Fruit fly (Drosophila melanogaster) whole organism, embryonic: ENCODE results near the gene mRpL4.

Source experiments
- Adf1 ChIP-seq: fragments of 200-800 bp; sonication (Bioruptor generic); IDR thresholded peaks from 2 replicates; pipeline ENCODE4 v1.3.6; 2022; ENCODE audit warnings: missing biosample characterization, missing genetic modification characterization
- Asciz ChIP-seq: fragments of 200-800 bp; sonication (Bioruptor generic); optimal IDR thresholded peaks from 2 replicates; lab custom pipeline; 2017; ENCODE audit warnings: missing biosample characterization, mild to moderate bottlenecking, missing genetic modification characterization, missing genetic modification reagents
- B-H2 ChIP-seq: fragments of 200-800 bp; sonication (Bioruptor generic); optimal IDR thresholded peaks from 2 replicates; lab custom pipeline; 2018; ENCODE audit warnings: missing biosample characterization, mild to moderate bottlenecking, missing genetic modification characterization
- CG10209 ChIP-seq: fragments of 200-800 bp; sonication (Bioruptor generic); optimal IDR thresholded peaks from 3 replicates; lab custom pipeline; 2017; ENCODE audit warnings: missing biosample characterization, mild to moderate bottlenecking, missing genetic modification characterization, missing genetic modification reagents
- CG10321 ChIP-seq: fragments of 200-800 bp; sonication (Bioruptor generic); IDR thresholded peaks from 2 replicates; pipeline ENCODE4 v1.3.6; 2022; ENCODE audit warnings: missing biosample characterization, missing genetic modification characterization
- CG10654 ChIP-seq: fragments of 200-800 bp; sonication (Bioruptor generic); optimal IDR thresholded peaks from 2 replicates; lab custom pipeline; 2016; ENCODE audit warnings: missing biosample characterization, missing genetic modification characterization
- CG10959 ChIP-seq: fragments of 200-800 bp; sonication (Bioruptor generic); IDR thresholded peaks from 2 replicates; pipeline ENCODE4 v1.3.6; 2022; ENCODE audit warnings: missing biosample characterization, missing genetic modification characterization
- CG11247 ChIP-seq: fragments of 200-800 bp; sonication (Bioruptor generic); IDR thresholded peaks from 2 replicates; pipeline ENCODE4 v1.3.6; 2022; ENCODE audit warnings: missing biosample characterization, missing genetic modification characterization
- CG12942 ChIP-seq: fragments of 200-800 bp; sonication (Bioruptor generic); optimal IDR thresholded peaks from 3 replicates; lab custom pipeline; 2016; ENCODE audit warnings: missing biosample characterization, missing genetic modification characterization
- CG13123 ChIP-seq: fragments of 200-800 bp; sonication (Bioruptor generic); optimal IDR thresholded peaks from 2 replicates; lab custom pipeline; 2016; ENCODE audit warnings: missing biosample characterization, missing genetic modification characterization
- CG16813 ChIP-seq: fragments of 200-800 bp; sonication (Bioruptor generic); IDR thresholded peaks from 3 replicates; pipeline ENCODE4 v1.3.6; 2022; ENCODE audit warnings: missing biosample characterization, missing genetic modification characterization; ENCODE audit not compliant: partially characterized antibody
- CG17612 ChIP-seq: fragments of 200-800 bp; sonication (Bioruptor generic); IDR thresholded peaks from 2 replicates; pipeline ENCODE4 v1.3.6; 2022; ENCODE audit warnings: missing biosample characterization, missing genetic modification characterization
- CG17802 ChIP-seq: fragments of 200-800 bp; sonication (Bioruptor generic); optimal IDR thresholded peaks from 2 replicates; lab custom pipeline; 2018; ENCODE audit warnings: missing biosample characterization, mild to moderate bottlenecking, missing genetic modification characterization, moderate library complexity
- CG18764 ChIP-seq: fragments of 200-800 bp; sonication (Bioruptor generic); optimal IDR thresholded peaks from 3 replicates; lab custom pipeline; 2016; ENCODE audit warnings: missing biosample characterization, missing genetic modification characterization
- CG42726 ChIP-seq: fragments of 200-800 bp; sonication (Bioruptor generic); IDR thresholded peaks from 2 replicates; pipeline ENCODE4 v1.3.6; 2022; ENCODE audit warnings: missing biosample characterization, missing genetic modification characterization; ENCODE audit not compliant: partially characterized antibody
- CG7372 ChIP-seq: fragments of 200-800 bp; sonication (Bioruptor generic); IDR thresholded peaks from 2 replicates; pipeline ENCODE4 v1.3.6; 2022; ENCODE audit warnings: missing biosample characterization, missing genetic modification characterization
- CG9932 ChIP-seq: fragments of 200-800 bp; sonication (Bioruptor generic); IDR thresholded peaks from 2 replicates; pipeline ENCODE4 v1.3.6; 2022; ENCODE audit warnings: missing biosample characterization, missing genetic modification characterization
- CHES-1-like ChIP-seq: fragments of 200-800 bp; sonication (Bioruptor generic); optimal IDR thresholded peaks from 2 replicates; lab custom pipeline; 2016; ENCODE audit warnings: missing biosample characterization, missing genetic modification characterization
- E2f1 ChIP-seq: fragments of 200-800 bp; sonication (Bioruptor generic); IDR thresholded peaks from 2 replicates; pipeline ENCODE4 v1.3.6; 2022; ENCODE audit warnings: missing biosample characterization, missing genetic modification characterization
- Ets65A ChIP-seq: fragments of 200-800 bp; sonication (Bioruptor generic); peaks from one replicate; lab custom pipeline; 2016; ENCODE audit warnings: missing biosample characterization, missing genetic modification characterization
- Fer1 ChIP-seq: fragments of 200-800 bp; sonication (Bioruptor generic); optimal IDR thresholded peaks from 2 replicates; lab custom pipeline; 2017; ENCODE audit warnings: missing biosample characterization, mild to moderate bottlenecking, missing genetic modification characterization
- Hey ChIP-seq: fragments of 200-800 bp; sonication (Bioruptor generic); optimal IDR thresholded peaks from 3 replicates; lab custom pipeline; 2018; ENCODE audit warnings: missing biosample characterization, mild to moderate bottlenecking, missing genetic modification characterization
- Hr78 ChIP-seq, 2 experiments: fragments of 200-800 bp in 1 of 2; fragments of >200 bp in 1 of 2; sonication (Bioruptor generic) in 1 of 2; optimal IDR thresholded peaks; 2 replicates each; lab custom pipeline; 2017 to 2019; ENCODE audit warnings: missing biosample characterization in 2 of 2, missing genetic modification characterization in 2 of 2, mild to moderate bottlenecking in 1 of 2, moderate library complexity in 1 of 2
- Jarid2 ChIP-seq: fragments of 200-800 bp; sonication (Bioruptor generic); optimal IDR thresholded peaks from 3 replicates; lab custom pipeline; 2017; ENCODE audit warnings: mild to moderate bottlenecking, missing biosample characterization, missing genetic modification reagents, missing genetic modification characterization
- Kr ChIP-seq: fragments of 200-800 bp; sonication (Bioruptor generic); optimal IDR thresholded peaks from 2 replicates; lab custom pipeline; 2017; ENCODE audit warnings: missing biosample characterization, mild to moderate bottlenecking, missing genetic modification characterization
- Lhr ChIP-seq: fragments of 200-800 bp; sonication (Bioruptor generic); optimal IDR thresholded peaks from 3 replicates; lab custom pipeline; 2017; ENCODE audit warnings: mild to moderate bottlenecking, missing biosample characterization, missing genetic modification reagents, missing genetic modification characterization
- MESR4 ChIP-seq: fragments of 200-800 bp; sonication (Bioruptor generic); optimal IDR thresholded peaks from 2 replicates; lab custom pipeline; 2018; ENCODE audit warnings: missing biosample characterization, mild to moderate bottlenecking, missing genetic modification characterization, moderate library complexity
- Oli ChIP-seq: fragments of 200-800 bp; sonication (Bioruptor generic); optimal IDR thresholded peaks from 2 replicates; lab custom pipeline; 2018; ENCODE audit warnings: missing biosample characterization, mild to moderate bottlenecking, missing genetic modification characterization, moderate library complexity
- Pdp1 ChIP-seq, 2 experiments: fragments of 200-800 bp; sonication (Bioruptor generic); optimal IDR thresholded peaks; 3 replicates each; lab custom pipeline; 2016; ENCODE audit warnings: missing biosample characterization in 2 of 2, missing genetic modification characterization in 2 of 2, mild to moderate bottlenecking in 1 of 2, moderate library complexity in 1 of 2
- Ssrp ChIP-seq: fragments of 200-800 bp; sonication (Bioruptor generic); optimal IDR thresholded peaks from 2 replicates; lab custom pipeline; 2018; ENCODE audit warnings: missing biosample characterization, mild to moderate bottlenecking, missing genetic modification characterization, moderate library complexity
- YL-1 ChIP-seq: fragments of 200-800 bp; sonication (Bioruptor generic); optimal IDR thresholded peaks from 3 replicates; lab custom pipeline; 2017; ENCODE audit warnings: missing biosample characterization, mild to moderate bottlenecking, missing genetic modification characterization
- abd-A ChIP-seq: fragments of 200-800 bp; sonication (Bioruptor generic); optimal IDR thresholded peaks from 3 replicates; lab custom pipeline; 2019; ENCODE audit warnings: missing biosample characterization, mild to moderate bottlenecking, missing genetic modification characterization, moderate library complexity
- ap ChIP-seq: fragments of 200-800 bp; sonication (Bioruptor generic); IDR thresholded peaks from 2 replicates; pipeline ENCODE4 v1.3.6; 2022; ENCODE audit warnings: missing biosample characterization, missing genetic modification characterization
- ash1 ChIP-seq: fragments of 200-800 bp; sonication (Bioruptor generic); optimal IDR thresholded peaks from 2 replicates; lab custom pipeline; 2018; ENCODE audit warnings: missing biosample characterization, mild to moderate bottlenecking, missing genetic modification characterization
- btn ChIP-seq: fragments of 200-800 bp; sonication (Bioruptor generic); optimal IDR thresholded peaks from 2 replicates; lab custom pipeline; 2016; ENCODE audit warnings: missing biosample characterization, missing genetic modification characterization
- cg ChIP-seq: fragments of 200-800 bp; sonication (Bioruptor generic); optimal IDR thresholded peaks from 3 replicates; lab custom pipeline; 2019; ENCODE audit warnings: missing biosample characterization, mild to moderate bottlenecking, missing genetic modification characterization, moderate library complexity
- crol ChIP-seq: fragments of 200-800 bp; sonication (Bioruptor generic); IDR thresholded peaks from 2 replicates; pipeline ENCODE4 v1.3.6; 2022; ENCODE audit warnings: missing biosample characterization, missing genetic modification characterization
- emc ChIP-seq: fragments of 200-800 bp; sonication (Bioruptor generic); optimal IDR thresholded peaks from 2 replicates; lab custom pipeline; 2016; ENCODE audit warnings: missing biosample characterization, missing genetic modification characterization
- ems ChIP-seq: fragments of 200-800 bp; sonication (Bioruptor generic); optimal IDR thresholded peaks from 3 replicates; lab custom pipeline; 2016; ENCODE audit warnings: missing biosample characterization, missing genetic modification characterization
- fd96Cb ChIP-seq: fragments of 200-800 bp; sonication (Bioruptor generic); optimal IDR thresholded peaks from 2 replicates; lab custom pipeline; 2018; ENCODE audit warnings: missing biosample characterization, mild to moderate bottlenecking, missing genetic modification characterization, moderate library complexity
- gcm2 ChIP-seq: fragments of 200-800 bp; sonication (Bioruptor generic); optimal IDR thresholded peaks from 2 replicates; lab custom pipeline; 2016; ENCODE audit warnings: missing biosample characterization, missing genetic modification characterization
- gem ChIP-seq: fragments of 200-800 bp; sonication (Bioruptor generic); optimal IDR thresholded peaks from 2 replicates; lab custom pipeline; 2019; ENCODE audit warnings: missing biosample characterization, mild to moderate bottlenecking, missing genetic modification characterization, moderate library complexity
- lov ChIP-seq, 2 experiments: fragments of 200-800 bp in 1 of 2; fragments of >200 bp in 1 of 2; sonication (Bioruptor generic) in 1 of 2; IDR thresholded peaks in 1 of 2; optimal IDR thresholded peaks in 1 of 2; 2 replicates in 1 of 2; 3 replicates in 1 of 2; pipeline versions ENCODE4 v1.3.6 to Lab custom; 2017 to 2022; ENCODE audit warnings: missing biosample characterization in 1 of 2, missing genetic modification characterization in 1 of 2
- mld ChIP-seq: fragments of 200-800 bp; sonication (Bioruptor generic); IDR thresholded peaks from 3 replicates; pipeline ENCODE4 v1.3.6; 2022; ENCODE audit warnings: missing biosample characterization, missing genetic modification characterization; ENCODE audit not compliant: partially characterized antibody
- p53 ChIP-seq: fragments of 200-800 bp; sonication (Bioruptor generic); optimal IDR thresholded peaks from 2 replicates; lab custom pipeline; 2016; ENCODE audit warnings: missing biosample characterization, missing genetic modification characterization
- pb ChIP-seq: fragments of 200-800 bp; sonication (Bioruptor generic); optimal IDR thresholded peaks from 3 replicates; lab custom pipeline; 2016; ENCODE audit warnings: missing biosample characterization, missing genetic modification characterization
- sens ChIP-seq: fragments of 200-800 bp; sonication (Bioruptor generic); peaks from one replicate; lab custom pipeline; 2016; ENCODE audit warnings: missing biosample characterization, missing genetic modification characterization
- sens-2 ChIP-seq: fragments of 200-800 bp; sonication (Bioruptor generic); IDR thresholded peaks from 2 replicates; pipeline ENCODE4 v1.3.6; 2022; ENCODE audit warnings: missing biosample characterization, missing genetic modification characterization
- sima ChIP-seq: fragments of 200-800 bp; sonication (Bioruptor generic); optimal IDR thresholded peaks from 2 replicates; lab custom pipeline; 2016; ENCODE audit warnings: missing biosample characterization, missing genetic modification characterization

mRpL4 gene

dm6 chr2L:16286360-16287005 is 42.4 kb downstream of the mRpL4 start (continued):
- TF ChIP-seq sens-2 (GFP tag; lab: Robert Waterston, UW) (no peak), CG10321 (GFP tag; lab: Robert Waterston, UW) (no peak), pb (GFP tag; lab: Kevin White, UChicago) (peak; percentile 83), CG7372 (GFP tag; lab: Robert Waterston, UW) (no peak), CG9932 (no peak), Oli (tag; lab: Kevin White, UChicago) (peak; percentile 89), Pdp1 (GFP tag; optimal IDR thresholded peaks at IDR 0.05; lab: Kevin White, UChicago) (peak in 1 of 2 experiments; percentile 69), CG10654 (peak; percentile 75), Asciz (GFP tag; lab: Kevin White, UChicago) (peak; percentile 80), lov (optimal IDR thresholded peaks at IDR 0.05; lab: Kevin White, UChicago) (no peak), lov (GFP tag; IDR thresholded peaks at IDR 0.05; lab: Robert Waterston, UW) (no peak), Kr (no peak), p53 (GFP tag; lab: Kevin White, UChicago) (no peak), E2f1 (GFP tag; lab: Robert Waterston, UW) (no peak), Ets65A (GFP tag; lab: Kevin White, UChicago) (peak; percentile 92), ems (peak; percentile 21), CG11247 (GFP tag; lab: Robert Waterston, UW) (no peak), gcm2 (GFP tag; lab: Kevin White, UChicago) (peak; percentile 63), Fer1 (peak; percentile 86), btn (GFP tag; lab: Kevin White, UChicago) (no peak), Hr78 (GFP tag; optimal IDR thresholded peaks at IDR 0.05; lab: Kevin White, UChicago) (peak in 1 of 2 experiments; percentile 37), Hey (tag; lab: Kevin White, UChicago) (peak; percentile 18), Jarid2 (GFP tag; lab: Kevin White, UChicago) (peak; percentile 58), fd96Cb (tag; lab: Kevin White, UChicago) (peak; percentile 83), CG16813 (GFP tag; lab: Robert Waterston, UW) (no peak), sima (GFP tag; lab: Kevin White, UChicago) (peak; percentile 68), B-H2 (GFP tag; lab: Kevin White, UChicago) (peak; percentile 64), cg (peak; percentile 88), sens (GFP tag; lab: Kevin White, UChicago) (peak; percentile 95), CG17612 (no peak), CG10209 (peak; percentile 88), CG13123 (peak; percentile 73), MESR4 (GFP tag; lab: Kevin White, UChicago) (no peak), ap (GFP tag; lab: Robert Waterston, UW) (no peak), abd-A (peak; percentile 84), emc (GFP tag; lab: Kevin White, UChicago) (peak; percentile 61), CHES-1-like (GFP tag; lab: Kevin White, UChicago) (peak; percentile 85), CG17802 (peak; percentile 56), crol (no peak), gem (peak; percentile 92), CG42726 (GFP tag; lab: Robert Waterston, UW) (no peak), Lhr (GFP tag; lab: Kevin White, UChicago) (peak; percentile 25), CG12942 (peak; percentile 81), mld (GFP tag; lab: Robert Waterston, UW) (no peak), ash1 (GFP tag; lab: Kevin White, UChicago) (peak; percentile 48), CG10959 (GFP tag; lab: Robert Waterston, UW) (no peak), YL-1 (GFP tag; lab: Kevin White, UChicago) (no peak), Ssrp (tag; lab: Kevin White, UChicago) (peak; percentile 67), Adf1 (GFP tag; lab: Robert Waterston, UW) (no peak), CG18764 (GFP tag; lab: Kevin White, UChicago) (peak; percentile 75)
